Worm (Caenorhabditis elegans): ENCODE results near the gene pdhk-2.

ce11 chrIII:8741955-8742354, 743 bp upstream of the pdhk-2 start:
- no peak for TF ChIP-seq ceh-6 (GFP tag; optimal IDR thresholded peaks at IDR 0.05)
- no peak for TF ChIP-seq mec-3 (tag; optimal IDR thresholded peaks at IDR 0.05; ENCODE audit: borderline replicate concordance)
- TF ChIP-seq ttx-3 (tag; optimal IDR thresholded peaks at IDR 0.05) = no peak
- no peak for TF ChIP-seq lim-6 (tag; optimal IDR thresholded peaks at IDR 0.05)
- no peak for TF ChIP-seq pha-4 (tag; optimal IDR thresholded peaks at IDR 0.05)
- no peak for TF ChIP-seq tbx-2 (tag; optimal IDR thresholded peaks at IDR 0.05)
- no peak for TF ChIP-seq elt-2 (tag; optimal IDR thresholded peaks at IDR 0.05)
- TF ChIP-seq unc-55 (GFP tag; optimal IDR thresholded peaks at IDR 0.05) = no peak

All from whole organism, late embryonic.